Worm (Caenorhabditis elegans): ENCODE data around the gene Y42G9A.1.

DNA sequence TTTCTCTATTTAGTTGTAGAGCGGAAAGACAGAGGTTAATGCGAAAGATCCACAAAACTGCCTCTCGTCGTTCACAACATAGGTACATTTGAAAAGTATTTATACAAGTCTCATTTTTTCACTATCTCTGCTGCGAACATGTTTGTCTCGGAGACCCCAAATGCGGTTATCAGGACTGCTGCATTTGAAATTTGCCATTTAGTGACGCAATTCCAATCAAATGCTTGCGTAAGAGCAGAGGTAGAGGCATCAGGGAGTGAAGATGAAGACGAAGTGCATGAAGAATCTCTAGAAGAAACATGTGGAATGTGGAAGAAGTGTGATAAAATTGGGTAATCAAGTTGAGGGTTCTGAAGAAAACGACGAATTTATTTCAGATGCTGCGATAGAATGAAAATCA lies 15.7 kb upstream of the Y42G9A.1 start:
- TF ChIP-seq zag-1 (tag; optimal IDR thresholded peaks at IDR 0.05) (no peak), nhr-12 (tag; optimal IDR thresholded peaks at IDR 0.05) (no peak), egl-27 (tag; optimal IDR thresholded peaks at IDR 0.05) (no peak), snpc-4 (tag; optimal IDR thresholded peaks at IDR 0.05) (no peak), skn-1 (tag; optimal IDR thresholded peaks at IDR 0.05) (no peak), fos-1 (tag; optimal IDR thresholded peaks at IDR 0.05) (peak; percentile 34), nhr-6 (tag; optimal IDR thresholded peaks at IDR 0.05) (no peak), dmd-4 (tag; optimal IDR thresholded peaks at IDR 0.05) (no peak), lin-13 (GFP tag; optimal IDR thresholded peaks at IDR 0.05) (no peak)
